Fruit fly (Drosophila melanogaster): ENCODE results near the gene CG12541.

CG12541 gene

dm6 chrX:7013320-7014214, 52.3 kb downstream of the CG12541 start, which contains the start of the genes CG3032 and CG4593 (continued):
- peak; percentile 70 for TF ChIP-seq CG12071 (GFP tag; optimal IDR thresholded peaks at IDR 0.05)
- TF ChIP-seq croc (GFP tag; conservative IDR thresholded peaks at IDR 0.05): peak; percentile 61
- TF ChIP-seq run (tag; optimal IDR thresholded peaks at IDR 0.05): peak; percentile 57
- peak; percentile 85 for TF ChIP-seq Taf1 (GFP tag; IDR thresholded peaks at IDR 0.05)
- peak; percentile 79; the same call in 2 of the 3 replicates for TF ChIP-seq gce (GFP tag; IDR thresholded peaks at IDR 0.05)
- peak; percentile 43 for TF ChIP-seq CG2202 (tag; optimal IDR thresholded peaks at IDR 0.05)
- TF ChIP-seq bcd (GFP tag; optimal IDR thresholded peaks at IDR 0.05): peak; percentile 77
- TF ChIP-seq kah (GFP tag; optimal IDR thresholded peaks at IDR 0.05): no peak
- TF ChIP-seq Spps (tag; optimal IDR thresholded peaks at IDR 0.05): peak; percentile 17
- peak; percentile 41 for TF ChIP-seq stwl (tag; optimal IDR thresholded peaks at IDR 0.05)
- peak; percentile 67 for TF ChIP-seq peb (GFP tag; IDR thresholded peaks at IDR 0.05)
- TF ChIP-seq Hsf (GFP tag; optimal IDR thresholded peaks at IDR 0.05): peak; percentile 88
- peak; percentile 72 for TF ChIP-seq Bteb2 (GFP tag; optimal IDR thresholded peaks at IDR 0.05)
- peak; percentile 64 for TF ChIP-seq CG33213 (GFP tag; optimal IDR thresholded peaks at IDR 0.05)
- TF ChIP-seq grau (tag; optimal IDR thresholded peaks at IDR 0.05): peak; percentile 97
- no peak for TF ChIP-seq Hr78 (GFP tag; optimal IDR thresholded peaks at IDR 0.05)
- peak; percentile 38 for TF ChIP-seq emc (GFP tag; optimal IDR thresholded peaks at IDR 0.05)
- TF ChIP-seq Bdp1 (GFP tag; optimal IDR thresholded peaks at IDR 0.05): peak; percentile 40
- no peak for TF ChIP-seq CG6254 (GFP tag; optimal IDR thresholded peaks at IDR 0.05)
- peak; percentile 84 for TF ChIP-seq stc (GFP tag; IDR thresholded peaks at IDR 0.05)
- no peak for TF ChIP-seq pb (GFP tag; optimal IDR thresholded peaks at IDR 0.05)
- TF ChIP-seq CG13123 (GFP tag; optimal IDR thresholded peaks at IDR 0.05): peak; percentile 14
- 0 out of 2 replicates have a peak, but pooled peaks have one; percentile 32 for TF ChIP-seq gt (GFP tag; IDR thresholded peaks at IDR 0.05)
- peak; percentile 92 for TF ChIP-seq Rfx (GFP tag; IDR thresholded peaks at IDR 0.05)
- TF ChIP-seq HLH54F (GFP tag; optimal IDR thresholded peaks at IDR 0.05): peak; percentile 77
- TF ChIP-seq lab (GFP tag; optimal IDR thresholded peaks at IDR 0.05): peak; percentile 89
- TF ChIP-seq ken (GFP tag; IDR thresholded peaks at IDR 0.05): peak; percentile 91
- TF ChIP-seq HLH4C (GFP tag; IDR thresholded peaks at IDR 0.05; ENCODE audit: partially characterized antibody): no peak
- TF ChIP-seq CG6175 (GFP tag; IDR thresholded peaks at IDR 0.05): peak; percentile 82
- TF ChIP-seq CG8388 (GFP tag; optimal IDR thresholded peaks at IDR 0.05): peak; percentile 61
- peak; percentile 61 for TF ChIP-seq tap (tag; optimal IDR thresholded peaks at IDR 0.05)
- TF ChIP-seq fd102C (GFP tag; optimal IDR thresholded peaks at IDR 0.05): no peak
- TF ChIP-seq Sry-δ (GFP tag; optimal IDR thresholded peaks at IDR 0.05): peak; percentile 73
- TF ChIP-seq disco-r (GFP tag; optimal IDR thresholded peaks at IDR 0.05): no peak
- peak; percentile 34 for TF ChIP-seq CG3838 (GFP tag; optimal IDR thresholded peaks at IDR 0.05)
- peak; percentile 48 to 71 for TF ChIP-seq chif (GFP tag; optimal IDR thresholded peaks at IDR 0.05)
- TF ChIP-seq bbx (GFP tag; IDR thresholded peaks at IDR 0.05; ENCODE audit: partially characterized antibody): no peak
- TF ChIP-seq grn (GFP tag; optimal IDR thresholded peaks at IDR 0.05): no peak
- peak; percentile 87 for TF ChIP-seq CG2889 (GFP tag; IDR thresholded peaks at IDR 0.05)
- no peak for TF ChIP-seq corto (GFP tag; optimal IDR thresholded peaks at IDR 0.05)
- TF ChIP-seq oc (tag; optimal IDR thresholded peaks at IDR 0.05): peak; percentile 75
- TF ChIP-seq nerfin-1 (tag; optimal IDR thresholded peaks at IDR 0.05): peak; percentile 55
- peak; percentile 71 for TF ChIP-seq CG13296 (GFP tag; optimal IDR thresholded peaks at IDR 0.05)
- TF ChIP-seq Pdp1 (GFP tag; optimal IDR thresholded peaks at IDR 0.05): peak; percentile 75 to 80
- TF ChIP-seq zfh1 (GFP tag; IDR thresholded peaks at IDR 0.05): peak; percentile 88
- TF ChIP-seq btn (GFP tag; optimal IDR thresholded peaks at IDR 0.05): no peak
- peak; percentile 82 for TF ChIP-seq Meics (GFP tag; optimal IDR thresholded peaks at IDR 0.05)
- peak; percentile 80 for TF ChIP-seq bab2 (GFP tag; optimal IDR thresholded peaks at IDR 0.05)
- no peak for TF ChIP-seq CG17912 (GFP tag; optimal IDR thresholded peaks at IDR 0.05)

All from whole organism, embryonic.